Fruit fly (Drosophila melanogaster): ENCODE results near the gene stx.

DNA sequence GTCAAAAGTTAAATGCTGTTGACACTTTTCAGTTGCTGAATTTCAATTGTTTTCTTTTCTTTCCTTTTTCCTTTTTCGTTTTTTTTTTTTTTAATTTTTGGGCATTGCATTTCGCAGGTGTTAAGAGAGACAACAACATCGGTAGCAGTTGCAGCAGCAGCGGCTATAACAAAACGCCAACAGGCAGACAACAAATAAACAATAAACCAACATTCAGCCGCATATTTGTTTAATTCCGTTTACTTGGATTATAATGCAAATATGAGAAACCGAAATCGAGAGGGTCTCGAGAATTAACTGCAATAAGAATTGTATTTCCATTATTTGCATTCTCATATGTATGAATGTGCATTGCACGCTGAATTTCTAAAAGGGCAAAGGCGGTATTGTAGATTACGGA lies 16.7 kb downstream of the stx start:
- TF ChIP-seq CG17806 (tag; optimal IDR thresholded peaks at IDR 0.05) (no peak), CG32121 (GFP tag; IDR thresholded peaks at IDR 0.05) (no peak), rn (GFP tag; IDR thresholded peaks at IDR 0.05) (no peak), CG4496 (GFP tag; IDR thresholded peaks at IDR 0.05) (no peak), CG14655 (GFP tag; optimal IDR thresholded peaks at IDR 0.05) (no peak), CG9948 (tag; optimal IDR thresholded peaks at IDR 0.05) (no peak), Pif1B (GFP tag; optimal IDR thresholded peaks at IDR 0.05) (no peak)

Data from whole organism, pupa.